Worm (Caenorhabditis elegans): ENCODE measurements around the gene fkh-7.

Gene fkh-7

DNA sequence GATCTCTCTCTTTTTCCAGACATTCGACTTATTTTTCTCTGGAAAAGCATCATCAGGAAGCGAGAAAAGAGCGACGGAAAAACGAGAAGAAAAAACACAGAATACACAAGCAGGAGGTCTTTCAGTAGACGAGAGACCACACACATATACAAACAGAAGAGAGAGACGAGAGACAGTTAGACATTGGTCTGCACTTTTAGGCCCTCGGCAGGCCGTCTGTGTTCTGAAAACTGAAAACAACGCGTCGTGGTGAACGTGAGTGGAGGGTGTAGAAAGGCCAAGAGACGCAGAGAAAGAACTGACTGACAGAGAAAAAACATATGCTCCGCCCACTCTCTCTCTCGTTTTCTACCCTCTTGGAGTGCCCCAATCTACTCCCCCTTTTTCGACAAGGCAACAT is 2.2 kb upstream of the fkh-7 start:
- no peak for TF ChIP-seq unc-62 (GFP tag; optimal IDR thresholded peaks at IDR 0.05)

DNA sequence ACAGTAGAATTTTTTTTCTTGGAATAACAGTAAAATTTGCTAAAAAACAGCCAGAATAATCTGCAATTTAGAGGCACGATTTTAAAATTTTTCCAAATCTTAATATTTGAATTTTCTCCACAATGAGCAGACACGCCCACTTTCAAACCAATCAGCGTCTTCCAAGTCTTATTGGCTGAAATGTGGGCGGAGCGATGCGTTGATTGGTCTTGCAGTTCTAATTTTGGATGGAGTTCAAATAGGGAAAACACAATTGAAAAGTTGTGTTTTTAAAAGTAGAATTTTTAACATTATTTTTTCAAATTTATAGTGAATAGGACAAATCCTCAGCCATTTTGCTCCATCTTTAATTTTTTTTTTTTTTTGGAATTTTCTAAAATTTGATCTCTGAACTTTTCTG is 1.7 kb upstream of the fkh-7 start:
- no peak for TF ChIP-seq unc-62 (GFP tag; optimal IDR thresholded peaks at IDR 0.05)

- TF ChIP-seq unc-62 (GFP tag; optimal IDR thresholded peaks at IDR 0.05) = no peak
Measured at ce11 chrIV:5583184-5583583, 1.3 kb upstream of the fkh-7 start.

DNA sequence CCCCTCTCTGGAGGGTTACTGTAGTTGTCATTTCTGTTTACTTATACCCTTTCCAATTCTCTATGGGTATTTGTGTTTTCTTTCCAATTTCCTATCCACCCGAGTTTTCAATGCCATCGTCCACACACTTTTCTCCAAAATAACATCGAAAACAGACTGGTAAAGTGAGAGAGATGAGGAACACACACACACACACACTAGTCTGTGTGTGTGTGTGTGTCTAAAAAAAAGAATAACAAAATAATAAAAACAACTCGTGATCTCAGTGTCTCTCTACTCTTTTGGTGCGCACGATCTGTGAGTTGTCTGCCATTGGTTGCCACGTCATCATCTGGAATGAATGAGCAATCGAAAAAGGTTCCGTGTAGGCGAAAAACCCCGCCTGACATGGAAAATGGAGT is 1.8 kb downstream of the fkh-7 start:
- TF ChIP-seq unc-62 (GFP tag; optimal IDR thresholded peaks at IDR 0.05) = no peak

DNA sequence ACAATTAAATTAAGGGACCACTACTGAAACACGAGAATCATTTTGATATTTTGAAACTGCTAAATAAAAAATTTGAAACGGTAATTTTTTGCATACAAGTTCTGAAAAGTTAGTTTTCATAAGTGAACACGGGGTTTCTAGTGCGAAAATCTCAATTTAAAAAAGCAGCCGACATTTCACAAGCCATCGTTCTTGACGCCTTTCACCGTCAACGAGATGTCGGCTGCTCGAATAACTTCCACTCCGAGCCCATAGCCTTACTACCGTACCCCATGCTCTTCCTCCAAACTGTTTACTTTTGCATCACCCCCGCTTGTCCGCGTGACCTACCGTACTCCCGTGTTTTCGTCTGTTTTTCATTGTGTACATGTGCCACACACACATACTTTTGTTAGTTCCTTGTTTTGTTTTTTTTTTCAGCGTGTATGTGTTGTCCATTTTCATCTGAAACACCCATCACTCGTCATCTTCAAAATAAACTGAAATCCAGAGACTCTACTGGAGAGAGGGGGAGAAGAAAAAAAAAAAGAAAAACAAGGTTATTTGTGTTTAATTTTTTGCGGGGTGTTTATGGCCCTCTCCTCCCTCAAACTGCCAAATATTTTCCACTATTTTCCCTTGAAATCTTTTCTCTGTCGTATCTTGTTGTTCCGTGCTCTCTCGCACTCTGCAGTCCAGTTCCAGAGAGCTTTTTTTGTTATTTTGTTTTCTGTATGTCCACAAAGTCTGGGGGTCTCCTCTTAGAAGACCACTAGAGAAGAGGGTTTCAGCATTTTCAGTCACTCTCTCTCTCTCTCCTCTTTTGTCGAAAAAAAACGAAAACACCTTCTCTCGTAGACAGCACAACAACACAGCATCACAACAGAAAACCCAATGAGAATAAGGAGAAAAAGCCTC is 3.7 kb downstream of the fkh-7 start:
- no peak for TF ChIP-seq unc-62 (GFP tag; optimal IDR thresholded peaks at IDR 0.05)

DNA sequence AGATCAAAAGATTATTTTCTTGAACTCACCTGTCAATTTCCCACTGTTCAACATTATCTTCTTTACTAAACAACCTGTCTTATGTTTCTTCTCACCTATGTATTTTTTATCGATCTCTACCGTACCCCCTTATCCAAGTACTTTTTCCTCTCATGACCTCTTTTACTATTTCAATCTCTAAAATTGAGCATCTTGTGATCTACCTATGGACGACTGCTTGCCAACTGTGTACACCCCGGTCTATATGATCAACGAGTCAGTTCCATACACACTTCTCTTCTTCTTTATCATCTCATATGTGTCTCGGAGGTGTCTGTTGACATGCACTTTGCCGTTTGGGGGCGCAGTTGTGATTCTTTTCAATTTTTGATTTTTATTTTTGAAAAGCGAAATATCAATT is 5.6 kb downstream of the fkh-7 start:
- TF ChIP-seq unc-62 (GFP tag; optimal IDR thresholded peaks at IDR 0.05) = no peak

ce11 chrIV:5591134-5591533 is 6.7 kb downstream of the fkh-7 start:
- TF ChIP-seq unc-62 (GFP tag; optimal IDR thresholded peaks at IDR 0.05) = no peak

DNA sequence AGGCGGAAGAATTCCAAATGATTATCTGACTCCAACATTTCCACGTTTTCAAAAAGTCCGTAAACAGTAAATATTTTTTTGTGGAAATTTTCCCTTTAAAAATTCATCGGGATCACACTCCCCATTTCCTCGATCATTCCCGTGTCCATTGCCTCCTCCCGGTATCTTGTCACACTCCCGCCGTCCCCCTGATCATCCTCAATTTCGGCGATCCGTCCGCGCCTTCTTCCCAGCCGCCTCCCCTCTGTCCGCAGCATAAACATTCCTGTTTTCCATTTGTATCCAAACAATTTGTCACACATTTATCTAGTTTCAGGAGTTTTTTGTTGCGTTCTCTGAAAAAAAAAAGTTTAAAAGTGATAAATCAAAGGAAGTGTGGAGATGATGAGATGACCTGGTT is 8.5 kb downstream of the fkh-7 start:
- TF ChIP-seq unc-62 (GFP tag; optimal IDR thresholded peaks at IDR 0.05) = no peak

- TF ChIP-seq unc-62 (GFP tag; optimal IDR thresholded peaks at IDR 0.05) = no peak
Measured at ce11 chrIV:5593804-5594214, 9.3 kb downstream of the fkh-7 start.

DNA sequence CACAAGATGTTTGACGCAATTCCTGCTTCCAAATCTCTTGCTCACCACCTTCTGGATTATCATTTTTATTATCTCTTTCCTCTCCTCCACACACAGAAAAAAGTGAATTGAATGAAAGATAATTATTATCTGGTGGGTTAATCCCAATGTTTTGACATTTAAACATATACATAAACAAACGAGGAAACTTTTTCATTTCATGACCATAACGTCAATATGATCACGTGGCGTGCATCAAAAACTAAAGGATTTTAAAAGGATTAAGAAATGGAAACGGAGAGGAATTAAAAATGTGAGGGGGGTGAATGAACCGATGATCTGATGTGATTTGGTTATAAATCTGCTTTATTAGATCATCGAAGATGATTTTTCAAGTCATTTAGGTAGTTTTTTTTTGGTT is 11.1 kb downstream of the fkh-7 start:
- no peak for TF ChIP-seq unc-62 (GFP tag; optimal IDR thresholded peaks at IDR 0.05)

DNA sequence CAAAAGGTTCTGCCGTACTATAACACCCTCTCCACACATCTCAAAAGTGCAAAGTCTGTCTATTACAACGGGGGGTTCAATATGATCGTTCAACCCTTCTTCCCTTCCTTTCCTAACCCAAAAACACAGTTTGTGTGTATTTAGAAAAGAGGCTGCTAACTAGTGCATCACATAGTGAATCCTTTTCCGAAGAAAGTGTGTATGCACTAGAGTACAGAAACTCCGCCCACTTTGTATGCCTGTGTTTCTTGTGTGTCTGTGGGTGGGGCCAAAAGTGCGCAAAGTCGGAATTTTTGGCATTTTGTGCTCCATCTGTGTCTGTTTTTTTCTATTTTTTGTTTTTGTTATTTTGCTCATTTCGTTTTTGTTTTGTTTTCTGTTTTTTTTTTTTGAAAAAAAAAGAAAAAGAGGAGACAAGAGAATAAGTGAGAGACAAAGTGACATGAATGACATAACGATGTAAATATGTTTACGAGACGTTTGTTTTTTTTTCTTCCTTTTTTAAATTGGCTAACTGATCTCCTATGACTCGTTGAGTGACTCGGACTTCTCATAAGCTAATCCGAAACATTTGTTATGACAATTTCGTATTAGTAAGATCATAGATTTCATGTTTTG is 14.1 kb downstream of the fkh-7 start:
- no peak for TF ChIP-seq unc-62 (GFP tag; optimal IDR thresholded peaks at IDR 0.05)

- no peak for TF ChIP-seq unc-62 (GFP tag; optimal IDR thresholded peaks at IDR 0.05)
Measured at ce11 chrIV:5600316-5600715, 15.8 kb downstream of the fkh-7 start.

DNA sequence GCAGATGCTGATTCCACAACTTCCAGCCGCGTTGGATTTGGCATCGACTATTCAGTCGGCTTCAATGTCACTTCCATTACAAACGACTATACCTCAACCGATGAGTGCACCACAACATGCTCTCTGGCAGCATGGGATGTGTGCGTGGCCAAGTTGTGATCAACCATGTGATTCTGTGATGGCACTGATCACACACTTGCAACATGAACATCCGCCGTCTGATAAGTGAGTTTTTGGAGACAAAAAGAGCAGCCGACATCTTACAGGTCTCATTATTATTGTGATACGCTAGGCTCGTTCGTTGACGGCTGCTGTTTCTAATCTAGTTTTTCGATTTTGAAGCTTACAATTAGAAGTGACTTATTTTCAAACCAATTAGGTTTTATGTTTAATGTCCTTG is 17.9 kb downstream of the fkh-7 start:
- TF ChIP-seq unc-62 (GFP tag; optimal IDR thresholded peaks at IDR 0.05) = no peak

ce11 chrIV:5603321-5603720 is 18.8 kb downstream of the fkh-7 start:
- TF ChIP-seq unc-62 (GFP tag; optimal IDR thresholded peaks at IDR 0.05) = no peak

DNA sequence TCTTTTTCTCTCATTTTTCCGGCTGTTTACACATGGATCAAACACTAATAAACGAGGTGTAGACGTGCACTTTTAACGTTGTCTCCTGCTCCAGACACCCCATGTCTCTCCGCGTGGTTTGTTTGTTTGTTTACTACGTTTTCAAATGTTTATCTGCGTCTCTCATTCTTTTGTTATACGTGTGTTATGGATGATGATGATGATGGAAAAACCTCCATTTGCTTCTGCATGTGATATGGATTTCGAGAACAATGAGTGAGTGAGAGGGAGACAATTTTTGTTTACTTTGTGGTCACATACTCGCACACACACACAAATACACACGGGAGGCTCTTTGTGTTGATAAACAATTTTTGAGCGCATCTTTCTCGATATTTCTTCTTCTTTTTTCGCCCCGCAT is 20.0 kb downstream of the fkh-7 start:
- TF ChIP-seq unc-62 (GFP tag; optimal IDR thresholded peaks at IDR 0.05) = no peak

DNA sequence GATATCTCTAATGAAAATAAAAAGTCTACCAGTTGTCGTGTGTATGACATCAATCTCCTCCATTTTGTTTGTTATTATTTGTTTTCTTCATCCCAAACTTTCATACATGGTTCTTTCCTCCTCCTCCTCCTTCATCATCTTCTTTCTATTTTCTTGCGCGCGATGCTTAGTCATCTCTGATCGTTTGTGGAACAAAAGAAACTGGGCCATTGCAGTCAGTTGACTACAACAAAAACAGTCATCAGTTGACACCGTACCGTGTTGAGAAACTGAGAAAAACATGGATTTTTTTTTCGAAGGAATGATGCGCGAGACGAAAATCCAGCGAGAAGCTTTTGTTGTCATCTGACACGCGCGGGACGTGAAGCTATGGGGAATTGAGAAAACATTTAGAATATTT is 20.7 kb downstream of the fkh-7 start:
- no peak for TF ChIP-seq unc-62 (GFP tag; optimal IDR thresholded peaks at IDR 0.05)

DNA sequence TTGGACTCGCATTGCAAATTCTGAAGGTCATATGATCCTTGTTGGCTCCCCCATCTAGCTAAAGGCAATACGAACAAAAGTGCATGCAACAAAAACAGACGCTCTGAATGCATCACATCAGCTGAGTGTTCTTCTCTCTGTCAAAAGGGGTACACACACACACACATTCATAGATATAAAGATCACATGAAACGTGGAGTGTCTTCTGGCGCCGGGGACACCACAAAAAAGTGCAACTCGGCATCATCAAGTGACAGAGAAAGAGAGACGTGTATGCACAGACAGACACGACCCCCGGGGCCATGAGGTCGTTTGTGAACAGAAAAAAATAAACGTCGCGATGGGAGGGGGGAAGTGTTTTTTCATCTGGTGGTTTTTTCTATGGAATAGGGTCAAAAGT is 22.9 kb downstream of the fkh-7 start:
- no peak for TF ChIP-seq unc-62 (GFP tag; optimal IDR thresholded peaks at IDR 0.05)

Data from whole organism, dauer.